Fruit fly (Drosophila melanogaster) whole organism, prepupa: Measurements from ENCODE around the gene Hsc70-3.

Experiments used
- Blimp-1 ChIP-seq: fragments of 200-800 bp; sonication (Bioruptor generic); optimal IDR thresholded peaks from 3 replicates; lab custom pipeline; 2017; ENCODE audit warnings: missing biosample characterization, missing genetic modification characterization, mild to moderate bottlenecking, moderate library complexity, missing genetic modification reagents
- CG10631 ChIP-seq: fragments of 200-800 bp; sonication (Bioruptor generic); optimal IDR thresholded peaks from 2 replicates; lab custom pipeline; 2016; ENCODE audit warnings: missing biosample characterization, missing genetic modification characterization
- CG10669 ChIP-seq: fragments of 200-800 bp; sonication (Bioruptor generic); optimal IDR thresholded peaks from 3 replicates; lab custom pipeline; 2018; ENCODE audit warnings: missing biosample characterization, mild to moderate bottlenecking, missing genetic modification characterization, moderate library complexity
- CG11294 ChIP-seq: fragments of 200-800 bp; sonication (Bioruptor generic); IDR thresholded peaks from 2 replicates; pipeline ENCODE4 v1.3.6; 2022; ENCODE audit warnings: missing biosample characterization, missing genetic modification characterization
- CG11762 ChIP-seq: fragments of 200-800 bp; sonication (Bioruptor generic); optimal IDR thresholded peaks from 3 replicates; lab custom pipeline; 2016; ENCODE audit warnings: missing biosample characterization, missing genetic modification characterization; ENCODE audit not compliant: insufficient read depth
- CG11902 ChIP-seq: fragments of 200-800 bp; sonication (Bioruptor generic); optimal IDR thresholded peaks from 3 replicates; lab custom pipeline; 2016; ENCODE audit warnings: missing biosample characterization, missing genetic modification characterization
- CG15336 ChIP-seq: fragments of 200-800 bp; sonication (Bioruptor generic); IDR thresholded peaks from 2 replicates; pipeline ENCODE4 v1.3.6; 2022; ENCODE audit warnings: missing biosample characterization, missing genetic modification characterization
- CG1621 ChIP-seq: fragments of 200-800 bp; sonication (Bioruptor generic); optimal IDR thresholded peaks from 3 replicates; lab custom pipeline; 2018; ENCODE audit warnings: missing biosample characterization, mild to moderate bottlenecking, missing genetic modification characterization
- CG31627 ChIP-seq: fragments of 200-800 bp; sonication (Bioruptor generic); optimal IDR thresholded peaks from 3 replicates; lab custom pipeline; 2016; ENCODE audit warnings: missing biosample characterization, missing genetic modification characterization
- CG32006 ChIP-seq: fragments of 200-800 bp; sonication (Bioruptor generic); optimal IDR thresholded peaks from 3 replicates; lab custom pipeline; 2017; ENCODE audit warnings: missing biosample characterization, mild to moderate bottlenecking, missing genetic modification characterization
- CG34406 ChIP-seq: fragments of 200-800 bp; sonication (Bioruptor generic); optimal IDR thresholded peaks from 3 replicates; lab custom pipeline; 2016; ENCODE audit warnings: missing biosample characterization, missing genetic modification characterization
- CG3919 ChIP-seq: fragments of 200-800 bp; sonication (Bioruptor generic); optimal IDR thresholded peaks from 3 replicates; lab custom pipeline; 2016; ENCODE audit warnings: missing biosample characterization, missing genetic modification characterization
- CG4318 ChIP-seq: fragments of 200-800 bp; sonication (Bioruptor generic); optimal IDR thresholded peaks from 3 replicates; lab custom pipeline; 2017; ENCODE audit warnings: missing biosample characterization, mild to moderate bottlenecking, missing genetic modification characterization
- CG6163 ChIP-seq: fragments of 200-800 bp; sonication (Bioruptor generic); IDR thresholded peaks from 3 replicates; pipeline ENCODE4 v1.3.6; 2022; ENCODE audit warnings: missing biosample characterization, missing genetic modification characterization
- CG6276 ChIP-seq: fragments of 200-800 bp; sonication (Bioruptor generic); optimal IDR thresholded peaks from 2 replicates; lab custom pipeline; 2017; ENCODE audit warnings: missing biosample characterization, mild to moderate bottlenecking, missing genetic modification characterization
- CG6792 ChIP-seq: fragments of 200-800 bp; sonication (Bioruptor generic); optimal IDR thresholded peaks from 3 replicates; lab custom pipeline; 2016; ENCODE audit warnings: missing biosample characterization, missing genetic modification characterization
- CG6808 ChIP-seq: fragments of 200-800 bp; sonication (Bioruptor generic); optimal IDR thresholded peaks from 3 replicates; lab custom pipeline; 2017; ENCODE audit warnings: missing biosample characterization, missing genetic modification characterization, mild to moderate bottlenecking, moderate library complexity, missing genetic modification reagents
- CG6854 ChIP-seq: fragments of 200-800 bp; sonication (Bioruptor generic); optimal IDR thresholded peaks from 2 replicates; lab custom pipeline; 2017; ENCODE audit warnings: missing biosample characterization, mild to moderate bottlenecking, missing genetic modification characterization
- CG8119 ChIP-seq: fragments of 200-800 bp; sonication (Bioruptor generic); IDR thresholded peaks from 3 replicates; pipeline ENCODE4 v1.3.6; 2022; ENCODE audit warnings: missing biosample characterization, missing genetic modification characterization
- Eip75B ChIP-seq: fragments of 200-800 bp; sonication (Bioruptor generic); optimal IDR thresholded peaks from 3 replicates; lab custom pipeline; 2016; ENCODE audit warnings: missing biosample characterization, missing genetic modification characterization
- Eip78C ChIP-seq: fragments of 200-800 bp; sonication (Bioruptor generic); peaks from one replicate; lab custom pipeline; 2016; ENCODE audit warnings: missing biosample characterization, missing genetic modification characterization
- Eip93F ChIP-seq: fragments of 200-800 bp; sonication (Bioruptor generic); optimal IDR thresholded peaks from 2 replicates; lab custom pipeline; 2016; ENCODE audit warnings: missing biosample characterization, mild to moderate bottlenecking, missing genetic modification characterization
- Ets21C ChIP-seq: fragments of 200-800 bp; sonication (Bioruptor generic); optimal IDR thresholded peaks from 3 replicates; lab custom pipeline; 2016; ENCODE audit warnings: missing biosample characterization, missing genetic modification characterization
- Ets96B ChIP-seq: fragments of 200-800 bp; optimal IDR thresholded peaks from 2 replicates; lab custom pipeline; 2019; ENCODE audit warnings: missing biosample characterization, mild to moderate bottlenecking, missing genetic modification characterization, moderate library complexity
- Hr38 ChIP-seq: sonication (Bioruptor generic); optimal IDR thresholded peaks from 2 replicates; lab custom pipeline; 2016; ENCODE audit warnings: missing biosample characterization, missing genetic modification characterization
- Hr39 ChIP-seq: fragments of 200-800 bp; sonication (Bioruptor generic); optimal IDR thresholded peaks from 2 replicates; lab custom pipeline; 2016; ENCODE audit warnings: missing biosample characterization, missing genetic modification characterization
- Hr4 ChIP-seq: fragments of 200-800 bp; sonication (Bioruptor generic); optimal IDR thresholded peaks from 3 replicates; lab custom pipeline; 2016; ENCODE audit warnings: missing biosample characterization, missing genetic modification characterization
- Lpt ChIP-seq: fragments of 200-800 bp; sonication (Bioruptor generic); optimal IDR thresholded peaks from 3 replicates; lab custom pipeline; 2016; ENCODE audit warnings: missing biosample characterization, missing genetic modification characterization
- Met ChIP-seq: fragments of 200-800 bp; sonication (Bioruptor generic); optimal IDR thresholded peaks from 3 replicates; lab custom pipeline; 2016; ENCODE audit warnings: missing biosample characterization, missing genetic modification characterization
- OdsH ChIP-seq: fragments of 200-800 bp; sonication (Bioruptor generic); optimal IDR thresholded peaks from 3 replicates; lab custom pipeline; 2016; ENCODE audit warnings: missing biosample characterization, missing genetic modification characterization
- Sox102F ChIP-seq: fragments of 200-800 bp; sonication (Bioruptor generic); optimal IDR thresholded peaks from 2 replicates; lab custom pipeline; 2016; ENCODE audit warnings: missing biosample characterization, mild to moderate bottlenecking, missing genetic modification characterization
- Sox14 ChIP-seq: fragments of 200-800 bp; sonication (Bioruptor generic); optimal IDR thresholded peaks from 3 replicates; lab custom pipeline; 2016; ENCODE audit warnings: missing biosample characterization, missing genetic modification characterization
- acj6 ChIP-seq: fragments of 200-800 bp; sonication (Bioruptor generic); optimal IDR thresholded peaks from 3 replicates; lab custom pipeline; 2016; ENCODE audit warnings: missing biosample characterization, missing genetic modification characterization
- dac ChIP-seq: fragments of 200-800 bp; sonication (Bioruptor generic); optimal IDR thresholded peaks from 2 replicates; lab custom pipeline; 2017; ENCODE audit warnings: missing biosample characterization, mild to moderate bottlenecking, missing genetic modification characterization
- eg ChIP-seq: fragments of 200-800 bp; sonication (Bioruptor generic); IDR thresholded peaks from 3 replicates; pipeline ENCODE4 v1.3.6; 2022; ENCODE audit warnings: missing biosample characterization, missing genetic modification characterization
- esn ChIP-seq: fragments of 200-800 bp; sonication (Bioruptor generic); optimal IDR thresholded peaks from 2 replicates; lab custom pipeline; 2016; ENCODE audit warnings: missing biosample characterization, mild to moderate bottlenecking, missing genetic modification characterization, moderate library complexity
- fd85E ChIP-seq: fragments of 200-800 bp; sonication (Bioruptor generic); optimal IDR thresholded peaks from 3 replicates; lab custom pipeline; 2016; ENCODE audit warnings: missing biosample characterization, missing genetic modification characterization
- fkh ChIP-seq: fragments of 200-800 bp; sonication (Bioruptor generic); optimal IDR thresholded peaks from 3 replicates; lab custom pipeline; 2017; ENCODE audit warnings: missing biosample characterization, mild to moderate bottlenecking, missing genetic modification characterization, moderate library complexity
- pdm3 ChIP-seq: fragments of 200-800 bp; sonication (Bioruptor generic); optimal IDR thresholded peaks from 3 replicates; lab custom pipeline; 2016; ENCODE audit warnings: missing biosample characterization, missing genetic modification characterization
- salr ChIP-seq, 2 experiments: fragments of 200-800 bp; sonication (Bioruptor generic); optimal IDR thresholded peaks; 3 replicates each; lab custom pipeline; 2016 to 2018; ENCODE audit warnings: missing biosample characterization in 2 of 2, missing genetic modification characterization in 2 of 2, mild to moderate bottlenecking in 1 of 2
- spab ChIP-seq: fragments of 200-800 bp; sonication (Bioruptor generic); optimal IDR thresholded peaks from 2 replicates; lab custom pipeline; 2017; ENCODE audit warnings: missing biosample characterization, mild to moderate bottlenecking, missing genetic modification characterization, missing genetic modification reagents
- ss ChIP-seq, 2 experiments: fragments of 200-800 bp; sonication (Bioruptor generic); optimal IDR thresholded peaks; 2 replicates in 1 of 2; 3 replicates in 1 of 2; lab custom pipeline; 2017 to 2018; ENCODE audit warnings: mild to moderate bottlenecking in 2 of 2, missing biosample characterization in 2 of 2, missing genetic modification characterization in 2 of 2, moderate library complexity in 1 of 2
- svp ChIP-seq: fragments of 200-800 bp; sonication (Bioruptor generic); peaks from one replicate; lab custom pipeline; 2016; ENCODE audit warnings: missing biosample characterization, missing genetic modification characterization
- vri ChIP-seq: fragments of 200-800 bp; sonication (Bioruptor generic); optimal IDR thresholded peaks from 3 replicates; lab custom pipeline; 2016; ENCODE audit warnings: missing biosample characterization, mild to moderate bottlenecking, missing genetic modification characterization

Hsc70-3 gene

dm6 chrX:11792415-11793328, 14.2 kb downstream of the Hsc70-3 start, which contains the start of gene CkIIbeta (continued):
- TF ChIP-seq CG4318 (GFP tag; lab: Kevin White, UChicago) = no peak
- TF ChIP-seq vri (GFP tag; lab: Kevin White, UChicago) = peak; percentile 1
- TF ChIP-seq Hr4 (GFP tag; lab: Kevin White, UChicago) = no peak
- no peak for TF ChIP-seq CG11762 (GFP tag; lab: Kevin White, UChicago)
- peak; percentile 10 for TF ChIP-seq Sox102F (GFP tag; lab: Kevin White, UChicago)
- no peak for TF ChIP-seq pdm3 (GFP tag; lab: Kevin White, UChicago)
- TF ChIP-seq CG10669 (GFP tag; lab: Kevin White, UChicago) = no peak
- no peak for TF ChIP-seq Eip75B (GFP tag; lab: Kevin White, UChicago)

dm6 chrX:11788187-11788870, 18.6 kb downstream of the Hsc70-3 start:
- peak; percentile 90 for TF ChIP-seq pdm3 (GFP tag; lab: Kevin White, UChicago)
- TF ChIP-seq spab (GFP tag; lab: Kevin White, UChicago) = peak; percentile 81
- peak; percentile 83 for TF ChIP-seq CG6792 (GFP tag; lab: Kevin White, UChicago)
- peak; percentile 65 for TF ChIP-seq CG11294 (GFP tag; lab: Robert Waterston, UW)
- TF ChIP-seq CG6276 = peak; percentile 86
- peak; percentile 89 for TF ChIP-seq CG15336 (GFP tag; lab: Robert Waterston, UW)
- peak; percentile 85 for TF ChIP-seq dac
- TF ChIP-seq CG31627 (GFP tag; lab: Kevin White, UChicago) = peak; percentile 85
- TF ChIP-seq Ets96B (tag; lab: Kevin White, UChicago) = peak; percentile 84
- peak; percentile 85 for TF ChIP-seq Hr4 (GFP tag; lab: Kevin White, UChicago)
- TF ChIP-seq Eip75B (GFP tag; lab: Kevin White, UChicago) = peak; percentile 86
- TF ChIP-seq ss (GFP tag; optimal IDR thresholded peaks at IDR 0.05; lab: Kevin White, UChicago) = peak; percentile 67 to 86
- peak; percentile 79 for TF ChIP-seq Eip93F (GFP tag; lab: Kevin White, UChicago)
- peak; percentile 77 for TF ChIP-seq Lpt
- peak; percentile 82 for TF ChIP-seq CG10631 (GFP tag; lab: Kevin White, UChicago)
- TF ChIP-seq Met (GFP tag; lab: Kevin White, UChicago) = peak; percentile 86
- peak; percentile 55 for TF ChIP-seq fd85E (GFP tag; lab: Kevin White, UChicago)
- peak; percentile 81 for TF ChIP-seq CG4318 (GFP tag; lab: Kevin White, UChicago)
- peak; percentile 88 for TF ChIP-seq Sox14
- no peak for TF ChIP-seq fkh (GFP tag; lab: Kevin White, UChicago)
- TF ChIP-seq Hr38 = no peak
- peak; percentile 85 for TF ChIP-seq CG10669 (GFP tag; lab: Kevin White, UChicago)
- peak; percentile 85 for TF ChIP-seq CG8119 (GFP tag; lab: Robert Waterston, UW)
- peak; percentile 89 for TF ChIP-seq CG1621 (tag; lab: Kevin White, UChicago)
- peak; percentile 78 for TF ChIP-seq CG34406 (GFP tag; lab: Kevin White, UChicago)
- peak; percentile 93 for TF ChIP-seq CG6163
- peak; percentile 82 for TF ChIP-seq Hr39 (GFP tag; lab: Kevin White, UChicago)
- TF ChIP-seq CG3919 (GFP tag; lab: Kevin White, UChicago) = peak; percentile 86
- peak; percentile 93 for TF ChIP-seq eg (GFP tag; lab: Robert Waterston, UW)
- peak; percentile 68 for TF ChIP-seq vri (GFP tag; lab: Kevin White, UChicago)
- TF ChIP-seq Blimp-1 = peak; percentile 49
- peak; percentile 59 for TF ChIP-seq CG6854 (GFP tag; lab: Kevin White, UChicago)
- TF ChIP-seq Eip78C (GFP tag; lab: Kevin White, UChicago) = peak; percentile 96
- TF ChIP-seq esn = peak; percentile 87
- TF ChIP-seq OdsH (GFP tag; lab: Kevin White, UChicago) = peak; percentile 89
- peak; percentile 96 for TF ChIP-seq svp
- TF ChIP-seq CG6808 = peak; percentile 76
- TF ChIP-seq Ets21C = peak; percentile 70
- peak; percentile 76 for TF ChIP-seq CG11762 (GFP tag; lab: Kevin White, UChicago)
- TF ChIP-seq Sox102F (GFP tag; lab: Kevin White, UChicago) = peak; percentile 88
- TF ChIP-seq salr (GFP tag; optimal IDR thresholded peaks at IDR 0.05; lab: Kevin White, UChicago) = peak; percentile 70 to 76
- TF ChIP-seq CG11902 (GFP tag; lab: Kevin White, UChicago) = peak; percentile 66
- TF ChIP-seq acj6 = peak; percentile 88
- TF ChIP-seq CG32006 (GFP tag; lab: Kevin White, UChicago) = peak; percentile 94
